Comparison of ENCODE assay signal across 1 fruit fly cellular context in genomic region chr2L:1925917-1926864, dm6.
TF ChIP-seq lines count a peak whose summit lies in the region.

No protein-coding gene starts in this region.

TF ChIP-seq in whole organism, embryonic, 481 proteins besides CTCF, POLR2A, EP300 and RAD21 (continued from another document):
- TF ChIP-seq cwo (GFP tag; optimal IDR thresholded peaks at IDR 0.05; lab: Kevin White, UChicago) (no peak), CG31365 (tag; optimal IDR thresholded peaks at IDR 0.05; lab: Kevin White, UChicago) (no peak), scrt (GFP tag; optimal IDR thresholded peaks at IDR 0.05; lab: Kevin White, UChicago) (no peak), CG32772 (GFP tag; IDR thresholded peaks at IDR 0.05; lab: Robert Waterston, UW) (no peak; the same call in 1 of the 2 replicates), CG17186 (GFP tag; optimal IDR thresholded peaks at IDR 0.05; lab: Kevin White, UChicago) (no peak), CG3726 (GFP tag; IDR thresholded peaks at IDR 0.05; lab: Robert Waterston, UW) (no peak), CG4282 (GFP tag; optimal IDR thresholded peaks at IDR 0.05; lab: Kevin White, UChicago) (no peak), CG17829 (tag; optimal IDR thresholded peaks at IDR 0.05; lab: Kevin White, UChicago) (peak; percentile 8), Asciz (GFP tag; optimal IDR thresholded peaks at IDR 0.05; lab: Kevin White, UChicago) (peak; percentile 4), CG1233 (GFP tag; optimal IDR thresholded peaks at IDR 0.05; lab: Kevin White, UChicago) (no peak), CG14667 (GFP tag; IDR thresholded peaks at IDR 0.05; lab: Robert Waterston, UW) (no peak), Awh (GFP tag; IDR thresholded peaks at IDR 0.05; lab: Robert Waterston, UW) (peak; percentile 66), CG7786 (GFP tag; optimal IDR thresholded peaks at IDR 0.05; lab: Kevin White, UChicago) (no peak), CG2875 (GFP tag; optimal IDR thresholded peaks at IDR 0.05; lab: Kevin White, UChicago) (peak; percentile 7), tio (GFP tag; optimal IDR thresholded peaks at IDR 0.05; lab: Kevin White, UChicago) (no peak), CG10267 (tag; optimal IDR thresholded peaks at IDR 0.05; lab: Kevin White, UChicago) (peak; percentile 17), sc (optimal IDR thresholded peaks at IDR 0.05; lab: Kevin White, UChicago) (no peak), sc (GFP tag; optimal IDR thresholded peaks at IDR 0.05; lab: Kevin White, UChicago) (no peak), CG9932 (GFP tag; IDR thresholded peaks at IDR 0.05; lab: Robert Waterston, UW) (no peak), CG9797 (GFP tag; optimal IDR thresholded peaks at IDR 0.05; lab: Kevin White, UChicago) (no peak), CG11504 (tag; optimal IDR thresholded peaks at IDR 0.05; lab: Kevin White, UChicago) (peak; percentile 41), Hmx (GFP tag; optimal IDR thresholded peaks at IDR 0.05; lab: Kevin White, UChicago) (no peak), ewg (GFP tag; optimal IDR thresholded peaks at IDR 0.05; lab: Kevin White, UChicago) (peak; percentile 9), CG31441 (GFP tag; IDR thresholded peaks at IDR 0.05; lab: Robert Waterston, UW) (peak; percentile 58), CG4617 (GFP tag; optimal IDR thresholded peaks at IDR 0.05; lab: Kevin White, UChicago; ENCODE audit: borderline replicate concordance) (no peak), Bdp1 (GFP tag; optimal IDR thresholded peaks at IDR 0.05; lab: Kevin White, UChicago) (no peak), CG2712 (tag; optimal IDR thresholded peaks at IDR 0.05; lab: Kevin White, UChicago) (peak; percentile 56), CG6813 (GFP tag; optimal IDR thresholded peaks at IDR 0.05; lab: Kevin White, UChicago) (no peak), Hr3 (GFP tag; optimal IDR thresholded peaks at IDR 0.05; lab: Kevin White, UChicago) (peak; percentile 9), crc (GFP tag; optimal IDR thresholded peaks at IDR 0.05; lab: Kevin White, UChicago) (no peak), Usf (GFP tag; optimal IDR thresholded peaks at IDR 0.05; lab: Kevin White, UChicago) (no peak), CG13624 (GFP tag; optimal IDR thresholded peaks at IDR 0.05; lab: Kevin White, UChicago) (no peak), CG11723 (GFP tag; optimal IDR thresholded peaks at IDR 0.05; lab: Kevin White, UChicago) (no peak), CG16863 (GFP tag; optimal IDR thresholded peaks at IDR 0.05; lab: Kevin White, UChicago) (no peak), insv (GFP tag; optimal IDR thresholded peaks at IDR 0.05; lab: Kevin White, UChicago) (no peak), Myb (GFP tag; optimal IDR thresholded peaks at IDR 0.05; lab: Kevin White, UChicago) (no peak), dpn (GFP tag; optimal IDR thresholded peaks at IDR 0.05; lab: Kevin White, UChicago) (no peak), sens (GFP tag; lab: Kevin White, UChicago) (peak; percentile 29), CG6765 (GFP tag; optimal IDR thresholded peaks at IDR 0.05; lab: Kevin White, UChicago) (no peak), HLH54F (GFP tag; optimal IDR thresholded peaks at IDR 0.05; lab: Kevin White, UChicago) (no peak), CG12391 (tag; optimal IDR thresholded peaks at IDR 0.05; lab: Kevin White, UChicago) (peak; percentile 31), CG11085 (GFP tag; IDR thresholded peaks at IDR 0.05; lab: Robert Waterston, UW) (no peak), Abd-B (GFP tag; optimal IDR thresholded peaks at IDR 0.05; lab: Kevin White, UChicago) (no peak), BtbVII (GFP tag; optimal IDR thresholded peaks at IDR 0.05; lab: Kevin White, UChicago) (no peak), dimm (GFP tag; IDR thresholded peaks at IDR 0.05; lab: Robert Waterston, UW) (no peak), CG34422 (GFP tag; IDR thresholded peaks at IDR 0.05; lab: Robert Waterston, UW) (0 out of 3 replicates have a peak, but pooled peaks have one; percentile 28), sna (GFP tag; IDR thresholded peaks at IDR 0.05; lab: Robert Waterston, UW; ENCODE audit: partially characterized antibody) (no peak), kah (GFP tag; optimal IDR thresholded peaks at IDR 0.05; lab: Kevin White, UChicago) (no peak), ara (GFP tag; IDR thresholded peaks at IDR 0.05; lab: Robert Waterston, UW) (no peak), org-1 (GFP tag; optimal IDR thresholded peaks at IDR 0.05; lab: Kevin White, UChicago) (no peak), Mrtf (GFP tag; IDR thresholded peaks at IDR 0.05; lab: Robert Waterston, UW) (no peak), trem (tag; optimal IDR thresholded peaks at IDR 0.05; lab: Kevin White, UChicago) (peak; percentile 31), CG11093 (GFP tag; IDR thresholded peaks at IDR 0.05; lab: Robert Waterston, UW) (no peak), Sox102F (GFP tag; optimal IDR thresholded peaks at IDR 0.05; lab: Kevin White, UChicago) (peak; percentile 71)
TF ChIP-seq in whole organism, embryonic: peak in this region for 80.
